Worm (Caenorhabditis elegans) whole organism, late embryonic: ENCODE results near the gene fbxa-18.

ENCODE experiments used
- C08G9.2 ChIP-seq: sonication (generic microtip); optimal IDR thresholded peaks from 2 replicates; lab custom pipeline; 2016; ENCODE audit warnings: mild to moderate bottlenecking, missing genetic modification characterization, moderate library complexity, missing compliant biosample characterization
- K02D7.2 ChIP-seq: sonication (generic microtip); optimal IDR thresholded peaks from 2 replicates; lab custom pipeline; 2017; ENCODE audit warnings: mild to moderate bottlenecking, missing genetic modification characterization, missing compliant biosample characterization
- T23F11.4 ChIP-seq: fragments of 200-800 bp; sonication (Bioruptor generic); optimal IDR thresholded peaks from 2 replicates; lab custom pipeline; 2018; ENCODE audit warnings: mild to moderate bottlenecking, missing genetic modification characterization, missing compliant biosample characterization
- Y22D7AL.16 ChIP-seq: sonication (generic microtip); optimal IDR thresholded peaks from 2 replicates; lab custom pipeline; 2016; ENCODE audit warnings: missing genetic modification characterization, missing compliant biosample characterization
- ama-1 ChIP-seq: fragments of 150-350 bp; optimal IDR thresholded peaks from 2 replicates; lab custom pipeline; 2014
- ceh-14 ChIP-seq: sonication (generic microtip); optimal IDR thresholded peaks from 2 replicates; lab custom pipeline; 2016; ENCODE audit warnings: missing genotype, missing genetic modification characterization, missing compliant biosample characterization
- ceh-19 ChIP-seq: fragments of 200-800 bp; sonication (Bioruptor generic); optimal IDR thresholded peaks from 2 replicates; lab custom pipeline; 2018; ENCODE audit warnings: mild to moderate bottlenecking, missing genetic modification characterization, missing compliant biosample characterization
- ceh-2 ChIP-seq: sonication (generic microtip); optimal IDR thresholded peaks from 2 replicates; lab custom pipeline; 2016; ENCODE audit warnings: missing genotype, missing genetic modification characterization, missing compliant biosample characterization
- ceh-22 ChIP-seq: sonication (generic microtip); optimal IDR thresholded peaks from 2 replicates; lab custom pipeline; 2017; ENCODE audit warnings: missing biosample characterization, missing genetic modification characterization
- ceh-30 ChIP-seq: fragments of 150-350 bp; optimal IDR thresholded peaks from 2 replicates; lab custom pipeline; 2014; ENCODE audit warnings: missing biosample characterization, missing genetic modification characterization
- ceh-31 ChIP-seq: sonication (generic microtip); optimal IDR thresholded peaks from 2 replicates; lab custom pipeline; 2016; ENCODE audit warnings: missing genetic modification characterization, missing compliant biosample characterization
- ceh-34 ChIP-seq: sonication (generic microtip); optimal IDR thresholded peaks from 2 replicates; lab custom pipeline; 2016; ENCODE audit warnings: mild to moderate bottlenecking, missing genetic modification characterization, missing compliant biosample characterization
- ceh-45 ChIP-seq: fragments of 200-800 bp; sonication (Bioruptor generic); IDR thresholded peaks from 2 replicates; pipeline ENCODE4 v1.3.6; 2022; ENCODE audit warnings: missing genetic modification reagents, missing genetic modification characterization, missing compliant biosample characterization
- ceh-6 ChIP-seq: fragments of 200-800 bp; sonication (Bioruptor generic); optimal IDR thresholded peaks from 2 replicates; lab custom pipeline; 2018; ENCODE audit warnings: mild to moderate bottlenecking, missing genetic modification characterization, missing compliant biosample characterization
- ceh-9 ChIP-seq: sonication (generic microtip); optimal IDR thresholded peaks from 2 replicates; lab custom pipeline; 2016; ENCODE audit warnings: mild to moderate bottlenecking, missing genetic modification characterization, inconsistent platforms, missing compliant biosample characterization
- che-1 ChIP-seq: sonication (generic microtip); optimal IDR thresholded peaks from 2 replicates; lab custom pipeline; 2016; ENCODE audit warnings: mild to moderate bottlenecking, missing genetic modification characterization, missing compliant biosample characterization
- ets-4 ChIP-seq: sonication (generic microtip); optimal IDR thresholded peaks from 2 replicates; lab custom pipeline; 2016; ENCODE audit warnings: missing genetic modification characterization, missing compliant biosample characterization
- eyg-1 ChIP-seq: sonication (generic microtip); optimal IDR thresholded peaks from 2 replicates; lab custom pipeline; 2016; ENCODE audit warnings: missing genotype, missing genetic modification characterization, missing compliant biosample characterization
- fkh-10 ChIP-seq: fragments of 150-350 bp; optimal IDR thresholded peaks from 2 replicates; lab custom pipeline; 2014; ENCODE audit warnings: missing biosample characterization, missing genetic modification reagents, missing genetic modification characterization
- hlh-13 ChIP-seq: fragments of 200-800 bp; sonication (Bioruptor generic); optimal IDR thresholded peaks from 2 replicates; lab custom pipeline; 2018; ENCODE audit warnings: mild to moderate bottlenecking, missing genetic modification characterization, missing compliant biosample characterization
- hlh-15 ChIP-seq: sonication (generic microtip); optimal IDR thresholded peaks from 2 replicates; lab custom pipeline; 2016; ENCODE audit warnings: missing genetic modification characterization, missing compliant biosample characterization
- hlh-30 ChIP-seq: sonication (generic microtip); optimal IDR thresholded peaks from 2 replicates; lab custom pipeline; 2017; ENCODE audit warnings: antibody characterized with exemption, missing genetic modification characterization, missing compliant biosample characterization; ENCODE audit not compliant: insufficient read depth
- hlh-8 ChIP-seq: sonication (generic microtip); optimal IDR thresholded peaks from 2 replicates; lab custom pipeline; 2016; ENCODE audit warnings: missing genotype, missing genetic modification characterization, missing compliant biosample characterization
- madf-2 ChIP-seq: sonication (generic microtip); optimal IDR thresholded peaks from 2 replicates; lab custom pipeline; 2017; ENCODE audit warnings: missing genetic modification characterization, missing compliant biosample characterization
- mec-3 ChIP-seq: sonication (generic microtip); optimal IDR thresholded peaks from 2 replicates; lab custom pipeline; 2016; ENCODE audit warnings: borderline replicate concordance, missing genetic modification characterization, missing compliant biosample characterization
- nhr-232 ChIP-seq: sonication (generic microtip); optimal IDR thresholded peaks from 2 replicates; lab custom pipeline; 2016; ENCODE audit warnings: missing genetic modification characterization, missing compliant biosample characterization
- odd-2 ChIP-seq: sonication (generic microtip); optimal IDR thresholded peaks from 2 replicates; lab custom pipeline; 2017; ENCODE audit warnings: antibody characterized with exemption, mild to moderate bottlenecking, missing genetic modification characterization, missing compliant biosample characterization
- pag-3 ChIP-seq: sonication (generic microtip); optimal IDR thresholded peaks from 2 replicates; lab custom pipeline; 2016; ENCODE audit warnings: missing compliant biosample characterization, missing genetic modification characterization, borderline replicate concordance
- pha-2 ChIP-seq: sonication (generic microtip); optimal IDR thresholded peaks from 2 replicates; lab custom pipeline; 2017; ENCODE audit warnings: mild to moderate bottlenecking, missing genetic modification characterization, missing compliant biosample characterization
- pqm-1 ChIP-seq: sonication (generic microtip); optimal IDR thresholded peaks from 2 replicates; lab custom pipeline; 2016; ENCODE audit warnings: missing genetic modification characterization, missing compliant biosample characterization
- ref-2 ChIP-seq: sonication (generic microtip); optimal IDR thresholded peaks from 2 replicates; lab custom pipeline; 2016; ENCODE audit warnings: missing genetic modification characterization, missing compliant biosample characterization
- rnt-1 ChIP-seq: sonication (generic microtip); optimal IDR thresholded peaks from 2 replicates; lab custom pipeline; 2016; ENCODE audit warnings: missing genetic modification characterization, missing compliant biosample characterization
- sox-2 ChIP-seq: fragments of 200-800 bp; sonication (Bioruptor generic); IDR thresholded peaks from 2 replicates; pipeline ENCODE4 v1.3.6; 2022; ENCODE audit warnings: missing genetic modification reagents, missing genetic modification characterization, missing compliant biosample characterization
- tbx-2 ChIP-seq: sonication (generic microtip); optimal IDR thresholded peaks from 2 replicates; lab custom pipeline; 2016; ENCODE audit warnings: missing genetic modification characterization, missing compliant biosample characterization
- tbx-7 ChIP-seq: sonication (generic microtip); optimal IDR thresholded peaks from 2 replicates; lab custom pipeline; 2016; ENCODE audit warnings: missing genotype, missing genetic modification characterization, missing compliant biosample characterization
- unc-42 ChIP-seq: sonication (generic microtip); optimal IDR thresholded peaks from 2 replicates; lab custom pipeline; 2016; ENCODE audit warnings: missing genotype, missing genetic modification characterization, missing compliant biosample characterization
- unc-55 ChIP-seq: sonication (generic microtip); optimal IDR thresholded peaks from 2 replicates; lab custom pipeline; 2017; ENCODE audit warnings: missing biosample characterization, missing genetic modification reagents, missing genetic modification characterization
- unc-86 ChIP-seq: sonication (generic microtip); optimal IDR thresholded peaks from 2 replicates; lab custom pipeline; 2016; ENCODE audit warnings: missing genetic modification characterization, missing compliant biosample characterization

fbxa-18 gene

DNA sequence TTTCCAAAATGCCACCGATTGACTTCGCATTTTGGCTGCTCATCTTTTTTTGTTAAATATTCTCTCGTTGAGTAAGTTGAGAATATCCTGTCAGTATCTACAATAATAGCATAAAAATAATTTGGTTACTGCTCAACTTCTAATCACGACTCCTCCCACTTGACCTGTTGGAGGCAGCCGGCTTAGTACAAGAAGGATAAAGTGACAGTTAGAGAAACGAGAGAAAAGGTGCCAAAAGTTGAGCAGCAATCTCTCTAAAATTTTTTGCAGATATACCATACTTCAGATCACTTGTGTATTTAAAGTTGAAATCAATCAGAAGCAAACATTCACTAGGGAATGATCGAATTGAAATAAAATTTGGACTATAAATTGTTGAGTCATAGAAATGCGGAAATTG is 17.7 kb upstream of the fbxa-18 start, which contains the start of gene nhr-111:
Gene nhr-111 (minus strand): TSS at position 101 of the 400 bp plus-strand sequence.
- no peak for TF ChIP-seq hlh-15 (tag; lab: Kevin White, UChicago)
- no peak for TF ChIP-seq ceh-19 (GFP tag; lab: Kevin White, UChicago)
- no peak for TF ChIP-seq ets-4 (tag; lab: Kevin White, UChicago)
- TF ChIP-seq che-1 = no peak
- TF ChIP-seq rnt-1 (tag; lab: Kevin White, UChicago) = no peak
- no peak for TF ChIP-seq hlh-13 (GFP tag; lab: Kevin White, UChicago)
- no peak for TF ChIP-seq sox-2 (GFP tag; lab: Robert Waterston, UW)
- no peak for TF ChIP-seq hlh-8 (tag; lab: Kevin White, UChicago)
- TF ChIP-seq ama-1 = no peak
- TF ChIP-seq madf-2 (tag; lab: Kevin White, UChicago) = no peak
- TF ChIP-seq K02D7.2 (tag; lab: Kevin White, UChicago) = no peak
- no peak for TF ChIP-seq Y22D7AL.16
- no peak for TF ChIP-seq unc-55 (GFP tag; lab: Kevin White, UChicago)
- TF ChIP-seq ceh-22 (tag; lab: Kevin White, UChicago) = no peak
- no peak for TF ChIP-seq ceh-30 (tag; lab: Kevin White, UChicago)
- no peak for TF ChIP-seq ceh-14 (tag; lab: Kevin White, UChicago)
- TF ChIP-seq, all 69 proteins: peak for 0

ce11 chrV:16127401-16127800 is 15.1 kb upstream of the fbxa-18 start, which contains the start of gene fbxa-143:
fbxa-143 (minus strand) TSS chrV:16127501.
- TF ChIP-seq fkh-10 = no peak
- TF ChIP-seq ceh-22 (tag; lab: Kevin White, UChicago) = no peak
- TF ChIP-seq Y22D7AL.16 = no peak
- TF ChIP-seq ama-1 = no peak
- TF ChIP-seq K02D7.2 (tag; lab: Kevin White, UChicago) = no peak
- no peak for TF ChIP-seq hlh-8 (tag; lab: Kevin White, UChicago)
- no peak for TF ChIP-seq hlh-30 (tag; lab: Kevin White, UChicago)
- no peak for TF ChIP-seq ets-4 (tag; lab: Kevin White, UChicago)
- TF ChIP-seq hlh-15 (tag; lab: Kevin White, UChicago) = no peak
- no peak for TF ChIP-seq pag-3 (tag; lab: Kevin White, UChicago)
- TF ChIP-seq T23F11.4 = no peak
- TF ChIP-seq mec-3 (tag; lab: Kevin White, UChicago) = no peak
- no peak for TF ChIP-seq ceh-6 (GFP tag; lab: Kevin White, UChicago)
- no peak for TF ChIP-seq nhr-232 (tag; lab: Kevin White, UChicago)
- no peak for TF ChIP-seq tbx-7 (tag; lab: Kevin White, UChicago)
- TF ChIP-seq odd-2 (tag; lab: Kevin White, UChicago) = no peak
- TF ChIP-seq C08G9.2 (tag; lab: Kevin White, UChicago) = no peak
- TF ChIP-seq unc-42 (tag; lab: Kevin White, UChicago) = no peak
- TF ChIP-seq ref-2 (tag; lab: Kevin White, UChicago) = no peak

DNA sequence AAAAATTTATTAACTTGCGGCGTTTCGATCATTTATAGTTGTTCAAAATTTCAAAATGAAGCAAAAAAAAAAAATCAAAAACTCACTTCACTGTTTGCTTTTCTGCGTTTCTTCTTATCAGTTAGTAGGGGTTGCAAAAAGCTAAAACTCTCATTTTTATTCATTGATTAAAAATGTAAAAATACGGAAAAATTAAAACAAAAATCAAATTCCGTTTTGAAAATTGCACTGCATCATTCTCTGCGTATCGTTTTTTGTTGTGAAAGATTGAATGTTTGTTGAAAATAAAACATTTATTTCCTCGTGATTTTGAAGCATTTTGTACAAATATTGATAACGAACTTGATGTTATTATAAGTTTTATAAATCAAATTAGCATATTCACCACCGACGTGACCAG is 13.4 kb upstream of the fbxa-18 start:
- TF ChIP-seq pha-2 (tag; lab: Kevin White, UChicago) (no peak), odd-2 (tag; lab: Kevin White, UChicago) (no peak), unc-86 (no peak), ceh-6 (GFP tag; lab: Kevin White, UChicago) (no peak), hlh-13 (GFP tag; lab: Kevin White, UChicago) (no peak), pqm-1 (tag; lab: Kevin White, UChicago) (no peak), rnt-1 (tag; lab: Kevin White, UChicago) (no peak), unc-42 (tag; lab: Kevin White, UChicago) (no peak), Y22D7AL.16 (no peak), nhr-232 (tag; lab: Kevin White, UChicago) (no peak)

DNA sequence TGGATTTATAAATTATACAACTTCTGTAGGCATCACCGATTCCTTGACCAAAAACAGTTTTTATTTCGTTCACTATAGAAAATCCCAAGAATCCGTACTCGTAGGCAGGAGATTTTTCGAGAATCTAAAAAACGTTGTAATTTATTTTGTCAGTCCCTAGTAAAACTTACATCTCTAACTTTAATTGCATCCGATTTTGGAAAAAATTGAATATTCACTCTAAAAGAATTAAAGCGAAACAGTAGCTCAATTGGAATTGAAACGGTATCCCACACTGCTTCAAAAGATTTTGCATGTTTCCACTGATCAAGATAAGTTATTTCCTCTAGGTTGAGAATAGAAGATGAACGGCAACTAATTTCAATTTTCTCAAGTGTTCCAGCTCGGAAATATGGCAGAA is 11.2 kb upstream of the fbxa-18 start, which contains the start of gene fbxa-142:
Gene fbxa-142 (minus strand): TSS at position 101 of the 400 bp plus-strand sequence.
- TF ChIP-seq eyg-1 (tag; lab: Kevin White, UChicago) (no peak), ceh-31 (tag; lab: Kevin White, UChicago) (no peak), hlh-30 (tag; lab: Kevin White, UChicago) (no peak), tbx-2 (no peak), ceh-9 (tag; lab: Kevin White, UChicago) (no peak), ceh-2 (tag; lab: Kevin White, UChicago) (no peak), ceh-30 (tag; lab: Kevin White, UChicago) (no peak), che-1 (no peak), unc-55 (GFP tag; lab: Kevin White, UChicago) (no peak), hlh-13 (GFP tag; lab: Kevin White, UChicago) (no peak), ama-1 (no peak), ceh-34 (no peak), madf-2 (tag; lab: Kevin White, UChicago) (no peak), ceh-45 (GFP tag; lab: Robert Waterston, UW) (no peak), K02D7.2 (tag; lab: Kevin White, UChicago) (no peak)
